Worm (Caenorhabditis elegans): ENCODE data around the gene tbc-2.

- TF ChIP-seq sox-4 (tag; optimal IDR thresholded peaks at IDR 0.05) = no peak
- no peak for TF ChIP-seq madf-2 (tag; optimal IDR thresholded peaks at IDR 0.05)
- TF ChIP-seq rnt-1 (tag; optimal IDR thresholded peaks at IDR 0.05) = no peak
- TF ChIP-seq pha-4 (tag; optimal IDR thresholded peaks at IDR 0.05) = no peak
- no peak for TF ChIP-seq ceh-2 (tag; optimal IDR thresholded peaks at IDR 0.05)
- no peak for TF ChIP-seq ceh-45 (GFP tag; IDR thresholded peaks at IDR 0.05)
- no peak for TF ChIP-seq ceh-18 (tag; optimal IDR thresholded peaks at IDR 0.05)
- TF ChIP-seq unc-3 (GFP tag; conservative IDR thresholded peaks at IDR 0.05) = no peak
- no peak for TF ChIP-seq unc-3 (tag; optimal IDR thresholded peaks at IDR 0.05)
- TF ChIP-seq pha-2 (tag; optimal IDR thresholded peaks at IDR 0.05) = no peak
- no peak for TF ChIP-seq fkh-10 (GFP tag; optimal IDR thresholded peaks at IDR 0.05)
- TF ChIP-seq pag-3 (tag; optimal IDR thresholded peaks at IDR 0.05; ENCODE audit: borderline replicate concordance) = no peak
- TF ChIP-seq unc-86 (tag; optimal IDR thresholded peaks at IDR 0.05) = no peak
- TF ChIP-seq ama-1 (optimal IDR thresholded peaks at IDR 0.05) = no peak
- no peak for TF ChIP-seq nfya-1 (tag; optimal IDR thresholded peaks at IDR 0.05)
These were observed 1.2 kb upstream of the tbc-2 start, which contains the start of gene ZK1248.11 for ce11 chrII:5828486-5828885.
